Fruit fly (Drosophila melanogaster): ENCODE results near the gene CG14963.

DNA sequence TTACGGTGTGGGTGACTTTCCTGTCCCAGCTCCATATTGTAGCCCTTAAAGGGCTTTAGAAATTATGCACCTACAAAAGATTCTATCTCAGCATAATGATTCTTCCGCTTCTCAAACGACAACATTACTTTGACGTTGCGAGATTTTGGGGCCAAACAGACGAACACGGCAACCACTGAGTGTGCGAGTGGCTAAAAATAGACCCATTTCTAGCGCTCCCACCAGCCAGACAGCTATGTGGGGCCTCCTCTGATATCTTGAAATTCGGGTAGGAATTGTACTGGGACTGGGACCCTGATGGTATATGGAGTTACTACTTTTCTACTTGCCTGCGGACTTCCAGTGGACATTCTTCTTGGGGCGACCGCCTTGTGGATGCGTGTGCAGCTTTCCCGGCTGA, 5.5 kb upstream of the CG14963 start:
- no peak for TF ChIP-seq CG32264 (GFP tag; optimal IDR thresholded peaks at IDR 0.05)
- TF ChIP-seq usp (GFP tag; optimal IDR thresholded peaks at IDR 0.05), result no peak
- TF ChIP-seq CG9705 (GFP tag; optimal IDR thresholded peaks at IDR 0.05), result no peak
- no peak for TF ChIP-seq psq (GFP tag; optimal IDR thresholded peaks at IDR 0.05)
- no peak for TF ChIP-seq sv (GFP tag; optimal IDR thresholded peaks at IDR 0.05)
- no peak for TF ChIP-seq Hr83 (GFP tag; optimal IDR thresholded peaks at IDR 0.05; ENCODE audit: poor library complexity, severe bottlenecking)
- no peak for TF ChIP-seq Abd-B (GFP tag; optimal IDR thresholded peaks at IDR 0.05)
- no peak for TF ChIP-seq Hnf4 (GFP tag; optimal IDR thresholded peaks at IDR 0.05)
- no peak for TF ChIP-seq Sp1 (GFP tag; optimal IDR thresholded peaks at IDR 0.05)
- TF ChIP-seq OdsH (GFP tag; optimal IDR thresholded peaks at IDR 0.05), result no peak
- TF ChIP-seq h (GFP tag; optimal IDR thresholded peaks at IDR 0.05), result no peak
- no peak for TF ChIP-seq ey (GFP tag; optimal IDR thresholded peaks at IDR 0.05)
- TF ChIP-seq Myc (optimal IDR thresholded peaks at IDR 0.05), result no peak

Data from whole organism, wandering third instar larva.